Worm (Caenorhabditis elegans) whole organism, late embryonic: ENCODE results near the gene col-150.

Experiments
- K09A11.1 ChIP-seq: sonication (generic microtip); optimal IDR thresholded peaks from 2 replicates; lab custom pipeline; 2017; ENCODE audit warnings: antibody characterized with exemption, mild to moderate bottlenecking, missing genetic modification characterization, missing compliant biosample characterization; ENCODE audit not compliant: insufficient read depth
- T23F11.4 ChIP-seq: fragments of 200-800 bp; sonication (Bioruptor generic); optimal IDR thresholded peaks from 2 replicates; lab custom pipeline; 2018; ENCODE audit warnings: mild to moderate bottlenecking, missing genetic modification characterization, missing compliant biosample characterization
- ama-1 ChIP-seq: fragments of 150-350 bp; optimal IDR thresholded peaks from 2 replicates; lab custom pipeline; 2014
- ceh-22 ChIP-seq: sonication (generic microtip); optimal IDR thresholded peaks from 2 replicates; lab custom pipeline; 2017; ENCODE audit warnings: missing biosample characterization, missing genetic modification characterization
- ceh-30 ChIP-seq: fragments of 150-350 bp; optimal IDR thresholded peaks from 2 replicates; lab custom pipeline; 2014; ENCODE audit warnings: missing biosample characterization, missing genetic modification characterization
- eyg-1 ChIP-seq: sonication (generic microtip); optimal IDR thresholded peaks from 2 replicates; lab custom pipeline; 2016; ENCODE audit warnings: missing genotype, missing genetic modification characterization, missing compliant biosample characterization
- fkh-10 ChIP-seq: fragments of 150-350 bp; optimal IDR thresholded peaks from 2 replicates; lab custom pipeline; 2014; ENCODE audit warnings: missing biosample characterization, missing genetic modification reagents, missing genetic modification characterization
- hlh-30 ChIP-seq: sonication (generic microtip); optimal IDR thresholded peaks from 2 replicates; lab custom pipeline; 2017; ENCODE audit warnings: antibody characterized with exemption, missing genetic modification characterization, missing compliant biosample characterization; ENCODE audit not compliant: insufficient read depth
- nfya-1 ChIP-seq: sonication (generic microtip); optimal IDR thresholded peaks from 2 replicates; lab custom pipeline; 2017; ENCODE audit warnings: missing genetic modification characterization, mild to moderate bottlenecking, missing compliant biosample characterization, antibody characterized with exemption, moderate library complexity
- nhr-11 ChIP-seq: fragments of 150-350 bp; optimal IDR thresholded peaks from 2 replicates; lab custom pipeline; 2014; ENCODE audit warnings: missing biosample characterization, missing genetic modification characterization
- ref-2 ChIP-seq: sonication (generic microtip); optimal IDR thresholded peaks from 2 replicates; lab custom pipeline; 2016; ENCODE audit warnings: missing genetic modification characterization, missing compliant biosample characterization
- tbx-2 ChIP-seq: sonication (generic microtip); optimal IDR thresholded peaks from 2 replicates; lab custom pipeline; 2016; ENCODE audit warnings: missing genetic modification characterization, missing compliant biosample characterization
- unc-3 ChIP-seq, 2 experiments: fragments of 200-800 bp in 1 of 2; sonication (Bioruptor generic) in 1 of 2; sonication (generic microtip) in 1 of 2; conservative IDR thresholded peaks in 1 of 2; optimal IDR thresholded peaks in 1 of 2; 2 replicates each; pipeline versions ENCODE4 v1.3.6 to Lab custom; 2016 to 2022; ENCODE audit warnings: missing compliant biosample characterization in 2 of 2, missing genetic modification characterization in 2 of 2, missing genetic modification reagents in 1 of 2

DNA sequence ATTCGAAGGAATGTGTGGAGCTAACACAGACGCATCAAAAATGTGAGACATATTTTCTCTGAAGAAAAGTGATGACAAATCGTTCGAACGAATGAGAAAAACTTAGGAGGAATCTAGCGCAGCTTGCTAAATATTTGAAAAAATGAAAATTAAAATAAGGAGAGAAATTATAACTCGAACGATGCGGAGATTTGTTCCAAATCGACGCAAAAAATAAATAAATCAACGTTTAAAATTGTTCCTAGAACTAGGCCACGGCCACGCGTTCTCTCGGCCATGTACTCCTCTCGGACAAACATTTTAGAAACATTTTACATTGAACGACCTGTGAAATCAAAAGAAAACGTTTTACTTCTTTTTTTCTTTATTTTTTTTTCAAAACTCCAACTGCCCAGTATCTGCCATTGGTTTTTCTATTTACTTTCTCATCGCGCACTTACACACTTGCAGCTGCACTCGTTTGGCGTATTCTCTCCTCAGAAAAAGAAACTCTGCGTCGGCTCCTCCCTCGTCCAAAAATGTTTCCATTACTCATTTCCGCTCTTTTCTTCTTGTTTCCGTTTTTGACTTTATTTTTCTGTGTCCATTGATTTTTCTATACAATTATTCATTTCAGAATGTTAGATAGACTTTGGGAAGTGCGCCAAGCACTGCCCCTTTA lies 25.8 kb upstream of the col-150 start, which contains the start of the genes gna-1 and B0024.13:
- TF ChIP-seq ref-2 (tag; lab: Kevin White, UChicago) = no peak
- no peak for TF ChIP-seq ceh-30 (tag; lab: Kevin White, UChicago)
- no peak for TF ChIP-seq K09A11.1 (tag; lab: Kevin White, UChicago)
- TF ChIP-seq eyg-1 (tag; lab: Kevin White, UChicago) = no peak
- TF ChIP-seq nfya-1 (tag; lab: Kevin White, UChicago) = no peak
- no peak for TF ChIP-seq unc-3 (GFP tag; conservative IDR thresholded peaks at IDR 0.05; lab: Robert Waterston, UW)
- no peak for TF ChIP-seq unc-3 (tag; optimal IDR thresholded peaks at IDR 0.05; lab: Kevin White, UChicago)
- TF ChIP-seq hlh-30 = no peak
- no peak for TF ChIP-seq nhr-11
- TF ChIP-seq ama-1 = no peak
- no peak for TF ChIP-seq ceh-22 (tag; lab: Kevin White, UChicago)
- no peak for TF ChIP-seq T23F11.4
- no peak for TF ChIP-seq fkh-10 (GFP tag; lab: Kevin White, UChicago)
- TF ChIP-seq tbx-2 = peak; percentile 63
